Worm (Caenorhabditis elegans) whole organism, L2 larva: Measurements from ENCODE around the gene best-5.

Experiments used
- F13H6.1 ChIP-seq: sonication (generic microtip); optimal IDR thresholded peaks from 2 replicates; lab custom pipeline; 2016; ENCODE audit warnings: missing genetic modification characterization, missing compliant biosample characterization
- ama-1 ChIP-seq: fragments of 150-350 bp; optimal IDR thresholded peaks from 2 replicates; lab custom pipeline; 2018; ENCODE audit warnings: inconsistent platforms
- blmp-1 ChIP-seq: sonication (generic microtip); optimal IDR thresholded peaks from 2 replicates; lab custom pipeline; 2017; ENCODE audit warnings: missing genetic modification characterization, mild to moderate bottlenecking, missing compliant biosample characterization, antibody characterized with exemption, moderate library complexity; ENCODE audit not compliant: insufficient read depth
- ceh-82 ChIP-seq: fragments of 150-350 bp; optimal IDR thresholded peaks from 2 replicates; lab custom pipeline; 2014; ENCODE audit warnings: missing biosample characterization, missing genetic modification characterization
- dmd-4 ChIP-seq: sonication (generic microtip); optimal IDR thresholded peaks from 2 replicates; lab custom pipeline; 2017; ENCODE audit warnings: missing biosample characterization, missing genetic modification characterization
- lin-11 ChIP-seq: fragments of 150-350 bp; sonication (generic microtip); optimal IDR thresholded peaks from 2 replicates; lab custom pipeline; 2014; ENCODE audit warnings: missing biosample characterization, missing genetic modification characterization, inconsistent platforms, mixed read lengths
- mdl-1 ChIP-seq, 2 experiments: fragments of 150-350 bp in 1 of 2; sonication (generic microtip) in 1 of 2; optimal IDR thresholded peaks; 2 replicates each; lab custom pipeline; 2017; ENCODE audit warnings: missing biosample characterization in 2 of 2, missing genetic modification characterization in 2 of 2
- nhr-21 ChIP-seq: fragments of 150-350 bp; optimal IDR thresholded peaks from 2 replicates; lab custom pipeline; 2014; ENCODE audit warnings: missing biosample characterization, missing genetic modification characterization
- skn-1 ChIP-seq: sonication (generic microtip); optimal IDR thresholded peaks from 2 replicates; lab custom pipeline; 2017; ENCODE audit warnings: missing biosample characterization, missing genetic modification characterization
- unc-39 ChIP-seq: fragments of 150-350 bp; optimal IDR thresholded peaks from 2 replicates; lab custom pipeline; 2014; ENCODE audit warnings: missing biosample characterization, missing genetic modification characterization
- unc-62 ChIP-seq: fragments of 150-350 bp; optimal IDR thresholded peaks from 2 replicates; lab custom pipeline; 2014; ENCODE audit warnings: missing biosample characterization, missing genetic modification reagents, missing genetic modification characterization
- ztf-11 ChIP-seq: sonication (generic microtip); optimal IDR thresholded peaks from 2 replicates; lab custom pipeline; 2017; ENCODE audit warnings: missing biosample characterization, missing genetic modification characterization

ce11 chrIII:9637016-9637415 lies 53.0 kb downstream of the best-5 start, which contains the start of gene gei-13:
- TF ChIP-seq mdl-1 (tag; optimal IDR thresholded peaks at IDR 0.05; lab: Kevin White, UChicago) (no peak), ztf-11 (no peak), unc-39 (tag; lab: Kevin White, UChicago) (no peak), ama-1 (no peak), blmp-1 (tag; lab: Kevin White, UChicago) (no peak), dmd-4 (tag; lab: Kevin White, UChicago) (no peak), unc-62 (no peak), skn-1 (tag; lab: Kevin White, UChicago) (no peak), F13H6.1 (tag; lab: Kevin White, UChicago) (no peak), nhr-21 (no peak), ceh-82 (no peak), lin-11 (tag; lab: Kevin White, UChicago) (no peak)
